Worm (Caenorhabditis elegans) whole organism, young adult: ENCODE results near the gene nhr-143.

Experiments
- B0336.3 ChIP-seq: fragments of 200-800 bp; sonication (Bioruptor generic); IDR thresholded peaks from 2 replicates; pipeline ENCODE4 v1.3.6; 2022; ENCODE audit warnings: missing genetic modification characterization, missing compliant biosample characterization
- C06A6.2 ChIP-seq: fragments of 200-800 bp; sonication (Bioruptor generic); conservative IDR thresholded peaks from 2 replicates; pipeline ENCODE4 v1.3.6; 2022; ENCODE audit warnings: missing genetic modification characterization, missing compliant biosample characterization
- F10E7.11 ChIP-seq: sonication (generic microtip); optimal IDR thresholded peaks from 2 replicates; lab custom pipeline; 2017; ENCODE audit warnings: mild to moderate bottlenecking, missing genetic modification characterization, moderate library complexity, missing compliant biosample characterization
- F39B2.1 ChIP-seq: fragments of 200-800 bp; sonication (Bioruptor generic); IDR thresholded peaks from 2 replicates; pipeline ENCODE4 v1.3.6; 2022; ENCODE audit warnings: missing genetic modification reagents, missing genetic modification characterization, missing compliant biosample characterization
- F57A8.1 ChIP-seq: fragments of 200-800 bp; sonication (Bioruptor generic); optimal IDR thresholded peaks from 2 replicates; lab custom pipeline; 2018; ENCODE audit warnings: mild to moderate bottlenecking, missing genetic modification characterization, moderate library complexity, missing compliant biosample characterization
- K11D2.4 ChIP-seq: fragments of 200-800 bp; sonication (Bioruptor generic); IDR thresholded peaks from 2 replicates; pipeline ENCODE4 v1.3.6; 2022; ENCODE audit warnings: missing genetic modification reagents, missing genetic modification characterization, missing compliant biosample characterization
- K12H6.12 ChIP-seq: fragments of 200-800 bp; sonication (Bioruptor generic); optimal IDR thresholded peaks from 2 replicates; lab custom pipeline; 2018; ENCODE audit warnings: mild to moderate bottlenecking, missing genetic modification characterization, missing compliant biosample characterization
- Y79H2A.3 ChIP-seq: fragments of 200-800 bp; sonication (Bioruptor generic); conservative IDR thresholded peaks from 2 replicates; pipeline ENCODE4 v1.3.6; 2022; ENCODE audit warnings: missing genetic modification reagents, missing genetic modification characterization, missing compliant biosample characterization
- ama-1 ChIP-seq, 3 experiments: fragments of 150-350 bp in 1 of 3; sonication (generic microtip) in 2 of 3; optimal IDR thresholded peaks; 2 replicates each; lab custom pipeline; 2014 to 2018; ENCODE audit warnings: missing biosample characterization in 2 of 3, missing genetic modification characterization in 2 of 3, missing genetic modification reagents in 2 of 3
- aptf-3 ChIP-seq: fragments of 200-800 bp; sonication (Bioruptor generic); IDR thresholded peaks from 2 replicates; pipeline ENCODE4 v1.3.6; 2022; ENCODE audit warnings: missing genetic modification characterization, missing compliant biosample characterization
- athp-1 ChIP-seq: sonication (generic microtip); optimal IDR thresholded peaks from 2 replicates; lab custom pipeline; 2017; ENCODE audit warnings: mild to moderate bottlenecking, missing genetic modification characterization, missing compliant biosample characterization
- attf-5 ChIP-seq: fragments of 200-800 bp; sonication (Bioruptor generic); optimal IDR thresholded peaks from 2 replicates; lab custom pipeline; 2018; ENCODE audit warnings: mild to moderate bottlenecking, missing genetic modification characterization, missing compliant biosample characterization
- cebp-1 ChIP-seq, 2 experiments: fragments of 200-800 bp in 1 of 2; sonication (Bioruptor generic) in 1 of 2; sonication (generic microtip) in 1 of 2; IDR thresholded peaks in 1 of 2; optimal IDR thresholded peaks in 1 of 2; 2 replicates each; pipeline versions ENCODE4 v1.3.6 to Lab custom; 2017 to 2022; ENCODE audit warnings: missing compliant biosample characterization in 2 of 2, missing genetic modification characterization in 2 of 2, mild to moderate bottlenecking in 1 of 2, missing genetic modification reagents in 1 of 2, moderate library complexity in 1 of 2
- ceh-79 ChIP-seq: sonication (generic microtip); optimal IDR thresholded peaks from 2 replicates; lab custom pipeline; 2017; ENCODE audit warnings: mild to moderate bottlenecking, missing genetic modification characterization, missing compliant biosample characterization
- egrh-3 ChIP-seq: fragments of 200-800 bp; sonication (Bioruptor generic); IDR thresholded peaks from 2 replicates; pipeline ENCODE4 v1.3.6; 2022; ENCODE audit warnings: missing genetic modification reagents, missing genetic modification characterization, missing compliant biosample characterization
- hlh-12 ChIP-seq: sonication (generic microtip); optimal IDR thresholded peaks from 2 replicates; lab custom pipeline; 2016; ENCODE audit warnings: missing genetic modification characterization, missing compliant biosample characterization
- hsf-1 ChIP-seq: fragments of 200-800 bp; sonication (Bioruptor generic); IDR thresholded peaks from 2 replicates; pipeline ENCODE4 v1.3.6; 2022; ENCODE audit warnings: missing genetic modification reagents, missing genetic modification characterization, missing compliant biosample characterization
- lin-35 ChIP-seq, 3 experiments: fragments of 150-350 bp in 2 of 3; sonication (generic microtip) in 1 of 3; optimal IDR thresholded peaks; 2 replicates each; lab custom pipeline; 2014 to 2018; ENCODE audit warnings: missing biosample characterization in 3 of 3, missing genetic modification characterization in 3 of 3, missing genetic modification reagents in 3 of 3
- lin-40 ChIP-seq: sonication (generic microtip); optimal IDR thresholded peaks from 2 replicates; lab custom pipeline; 2016; ENCODE audit warnings: missing genetic modification characterization, mild to moderate bottlenecking, missing compliant biosample characterization, missing genotype, missing genetic modification reagents
- madf-3 ChIP-seq: fragments of 200-800 bp; sonication (Bioruptor generic); IDR thresholded peaks from 2 replicates; pipeline ENCODE4 v1.3.6; 2022; ENCODE audit warnings: missing genetic modification reagents, missing genetic modification characterization, missing compliant biosample characterization
- madf-6 ChIP-seq: fragments of 200-800 bp; sonication (Bioruptor generic); IDR thresholded peaks from 2 replicates; pipeline ENCODE4 v1.3.6; 2022; ENCODE audit warnings: missing genetic modification reagents, missing genetic modification characterization, missing compliant biosample characterization
- madf-8 ChIP-seq: fragments of 200-800 bp; sonication (Bioruptor generic); conservative IDR thresholded peaks from 2 replicates; pipeline ENCODE4 v1.3.6; 2022; ENCODE audit warnings: missing genetic modification reagents, missing genetic modification characterization, missing compliant biosample characterization
- mel-28 ChIP-seq: sonication (generic microtip); optimal IDR thresholded peaks from 2 replicates; lab custom pipeline; 2016; ENCODE audit warnings: borderline replicate concordance, mild to moderate bottlenecking, missing genetic modification characterization, missing compliant biosample characterization
- mes-4 ChIP-seq: sonication (generic microtip); optimal IDR thresholded peaks from 2 replicates; lab custom pipeline; 2016; ENCODE audit warnings: missing genotype, missing genetic modification characterization, missing compliant biosample characterization
- mxl-1 ChIP-seq: sonication (generic microtip); optimal IDR thresholded peaks from 2 replicates; lab custom pipeline; 2016; ENCODE audit warnings: missing genetic modification characterization, missing compliant biosample characterization
- nfya-2 ChIP-seq: fragments of 200-800 bp; sonication (Bioruptor generic); IDR thresholded peaks from 2 replicates; pipeline ENCODE4 v1.3.6; 2022; ENCODE audit warnings: missing genetic modification reagents, missing genetic modification characterization, missing compliant biosample characterization
- nfyb-1 ChIP-seq: fragments of 200-800 bp; sonication (Bioruptor generic); IDR thresholded peaks from 2 replicates; pipeline ENCODE4 v1.3.6; 2022; ENCODE audit warnings: missing genetic modification reagents, missing genetic modification characterization, missing compliant biosample characterization
- nhr-80 ChIP-seq: sonication (generic microtip); optimal IDR thresholded peaks from 2 replicates; lab custom pipeline; 2016; ENCODE audit warnings: missing genetic modification characterization, missing compliant biosample characterization
- rpc-1 ChIP-seq, 2 experiments: fragments of 150-350 bp in 1 of 2; sonication (generic microtip) in 1 of 2; optimal IDR thresholded peaks; 2 replicates each; lab custom pipeline; 2014 to 2018; ENCODE audit warnings: missing biosample characterization in 1 of 2, missing genetic modification characterization in 1 of 2, missing genetic modification reagents in 1 of 2, missing genotype in 1 of 2
- sea-2 ChIP-seq: fragments of 200-800 bp; sonication (Bioruptor generic); IDR thresholded peaks from 2 replicates; pipeline ENCODE4 v1.3.6; 2022; ENCODE audit warnings: missing genetic modification characterization, missing compliant biosample characterization
- snpc-1.1 ChIP-seq: sonication (generic microtip); optimal IDR thresholded peaks from 2 replicates; lab custom pipeline; 2017; ENCODE audit warnings: missing genetic modification characterization, mild to moderate bottlenecking, missing compliant biosample characterization, antibody characterized with exemption, moderate library complexity, missing genotype, missing genetic modification reagents; ENCODE audit not compliant: insufficient read depth
- snpc-1.3 ChIP-seq: sonication (generic microtip); optimal IDR thresholded peaks from 2 replicates; lab custom pipeline; 2017; ENCODE audit warnings: missing genetic modification characterization, mild to moderate bottlenecking, missing compliant biosample characterization, antibody characterized with exemption, moderate library complexity, missing genotype, missing genetic modification reagents; ENCODE audit not compliant: insufficient read depth
- snpc-3.4 ChIP-seq: sonication (generic microtip); optimal IDR thresholded peaks from 2 replicates; lab custom pipeline; 2017; ENCODE audit warnings: missing genetic modification characterization, mild to moderate bottlenecking, missing compliant biosample characterization, antibody characterized with exemption, moderate library complexity, missing genotype, missing genetic modification reagents
- somi-1 ChIP-seq: fragments of 200-800 bp; sonication (Bioruptor generic); optimal IDR thresholded peaks from 2 replicates; lab custom pipeline; 2018; ENCODE audit warnings: mild to moderate bottlenecking, missing genetic modification characterization, missing compliant biosample characterization
- sptf-2 ChIP-seq: fragments of 200-800 bp; sonication (Bioruptor generic); optimal IDR thresholded peaks from 2 replicates; lab custom pipeline; 2018; ENCODE audit warnings: mild to moderate bottlenecking, missing genetic modification characterization, missing compliant biosample characterization
- tbx-9 ChIP-seq: sonication (generic microtip); optimal IDR thresholded peaks from 2 replicates; lab custom pipeline; 2016; ENCODE audit warnings: borderline replicate concordance, missing genetic modification characterization, inconsistent platforms, missing compliant biosample characterization
- ztf-26 ChIP-seq: sonication (generic microtip); optimal IDR thresholded peaks from 2 replicates; lab custom pipeline; 2017; ENCODE audit warnings: missing genetic modification characterization, missing compliant biosample characterization

nhr-143 gene

DNA sequence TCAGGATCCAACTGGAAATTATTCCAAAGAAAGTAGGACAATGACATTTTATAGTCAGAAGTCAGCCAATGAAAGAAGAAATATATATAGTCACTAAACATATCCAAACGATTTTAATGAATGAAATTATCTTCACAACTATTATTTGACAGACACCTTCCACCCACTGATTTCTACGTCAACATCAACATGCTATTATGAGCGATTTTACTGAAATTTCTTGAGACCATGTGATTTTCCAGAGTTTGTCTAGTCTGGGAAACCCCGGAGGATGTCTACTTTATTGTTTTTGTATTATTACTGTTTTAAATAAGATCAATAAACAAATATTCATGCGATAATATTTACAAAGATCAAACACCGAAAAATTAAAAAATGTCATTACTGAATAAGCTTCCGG lies 40.8 kb upstream of the nhr-143 start, which contains the start of gene srt-18:
Gene srt-18 (minus strand): TSS at position 101 of the 400 bp plus-strand sequence.
- no peak for TF ChIP-seq nfyb-1 (GFP tag; lab: Robert Waterston, UW)
- no peak for TF ChIP-seq attf-5
- TF ChIP-seq egrh-3: no peak
- TF ChIP-seq lin-40: no peak
- no peak for TF ChIP-seq somi-1 (GFP tag; lab: Kevin White, UChicago)
- TF ChIP-seq ceh-79 (tag; lab: Kevin White, UChicago): no peak
- TF ChIP-seq, all 124 proteins: peak for 0

DNA sequence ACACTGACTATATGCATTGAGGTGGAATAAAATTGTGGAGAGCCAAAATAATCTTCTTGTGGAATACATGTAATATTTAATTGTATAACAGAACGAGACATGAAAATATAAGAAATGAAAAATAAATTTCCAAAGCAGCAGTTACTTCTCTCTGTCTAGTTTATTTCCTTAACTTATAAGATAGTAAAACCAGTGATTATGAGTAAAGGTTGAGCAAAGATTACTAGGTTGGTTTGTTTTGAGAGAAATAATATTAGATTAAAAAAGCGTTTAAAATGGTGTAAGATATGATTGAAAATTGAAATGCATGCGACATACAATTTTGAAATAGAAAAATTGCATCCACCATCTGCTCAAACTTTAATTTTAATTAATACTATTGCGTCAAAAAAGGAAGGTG lies 39.0 kb upstream of the nhr-143 start, which contains the start of gene srh-201:
Gene srh-201 (minus strand): TSS at position 101 of the 400 bp plus-strand sequence.
- TF ChIP-seq madf-3 (no peak), madf-6 (GFP tag; lab: Robert Waterston, UW) (no peak), mel-28 (tag; lab: Kevin White, UChicago) (no peak), madf-8 (GFP tag; lab: Robert Waterston, UW) (no peak), sptf-2 (GFP tag; lab: Kevin White, UChicago) (no peak), F10E7.11 (tag; lab: Kevin White, UChicago) (no peak), ama-1 (optimal IDR thresholded peaks at IDR 0.05; lab: Kevin White, UChicago) (no peak), ama-1 (GFP tag; optimal IDR thresholded peaks at IDR 0.05; lab: Kevin White, UChicago) (no peak), snpc-1.1 (tag; lab: Kevin White, UChicago) (no peak)

DNA sequence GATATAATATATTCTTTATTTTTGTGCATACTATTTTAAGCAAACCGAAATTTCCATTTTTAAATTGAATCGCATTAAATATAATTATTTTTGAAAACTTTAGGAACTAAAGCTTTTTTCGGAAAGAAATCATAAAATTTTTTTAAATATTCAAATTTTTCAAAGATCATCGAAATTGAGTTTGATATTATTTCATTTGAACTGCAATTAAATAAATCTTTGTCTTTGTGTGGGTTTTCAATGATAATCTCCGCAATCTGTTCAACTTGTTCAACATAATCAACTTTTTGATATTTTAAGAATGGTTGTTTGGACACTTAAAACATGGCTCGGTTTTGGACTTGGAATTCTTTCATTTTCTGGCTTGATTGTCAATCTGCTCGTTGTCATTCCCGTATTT lies 34.4 kb upstream of the nhr-143 start, which contains the start of gene srx-2:
Gene srx-2 (plus strand): TSS at position 301 of the 400 bp plus-strand sequence.
- no peak for TF ChIP-seq cebp-1 (GFP tag; IDR thresholded peaks at IDR 0.05; lab: Robert Waterston, UW)
- TF ChIP-seq cebp-1 (tag; optimal IDR thresholded peaks at IDR 0.05; lab: Kevin White, UChicago): no peak
- TF ChIP-seq mes-4 (tag; lab: Kevin White, UChicago): no peak
- no peak for TF ChIP-seq Y79H2A.3 (GFP tag; lab: Robert Waterston, UW)
- TF ChIP-seq lin-35 (GFP tag; optimal IDR thresholded peaks at IDR 0.05; lab: Kevin White, UChicago): no peak
- no peak for TF ChIP-seq sea-2 (GFP tag; lab: Robert Waterston, UW)
- no peak for TF ChIP-seq tbx-9 (tag; lab: Kevin White, UChicago)
- TF ChIP-seq B0336.3 (GFP tag; lab: Robert Waterston, UW): no peak
- no peak for TF ChIP-seq athp-1 (tag; lab: Kevin White, UChicago)
- TF ChIP-seq F39B2.1: no peak
- TF ChIP-seq K12H6.12 (tag; lab: Kevin White, UChicago): no peak
- TF ChIP-seq snpc-1.3: no peak
- TF ChIP-seq aptf-3: no peak
- TF ChIP-seq rpc-1 (optimal IDR thresholded peaks at IDR 0.05; lab: Kevin White, UChicago): no peak
- TF ChIP-seq rpc-1 (tag; optimal IDR thresholded peaks at IDR 0.05; lab: Kevin White, UChicago): no peak
- no peak for TF ChIP-seq C06A6.2 (GFP tag; lab: Robert Waterston, UW)

DNA sequence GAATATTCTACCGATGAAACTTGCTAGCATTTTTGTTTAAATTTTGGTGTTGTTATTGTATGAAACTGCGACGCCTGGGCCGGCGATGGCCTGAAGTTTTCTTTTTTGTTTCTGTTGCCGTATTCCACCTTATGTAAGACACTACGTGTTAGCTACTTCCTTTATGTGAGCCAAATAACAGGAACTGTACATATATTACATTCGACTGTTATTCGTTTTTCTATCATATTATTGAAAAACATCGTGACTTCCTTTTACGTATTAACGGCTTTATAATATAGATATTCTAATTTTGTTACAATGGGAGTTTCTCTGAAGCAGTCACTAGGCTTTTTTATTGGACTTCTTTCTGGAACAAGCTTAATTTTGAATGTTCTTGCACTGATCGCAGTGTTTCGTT lies 30.5 kb upstream of the nhr-143 start, which contains the start of gene srx-3:
Gene srx-3 (plus strand): TSS at position 301 of the 400 bp plus-strand sequence.
- no peak for TF ChIP-seq aptf-3
- TF ChIP-seq hsf-1 (GFP tag; lab: Robert Waterston, UW): no peak
- no peak for TF ChIP-seq madf-8 (GFP tag; lab: Robert Waterston, UW)
- no peak for TF ChIP-seq mxl-1 (tag; lab: Kevin White, UChicago)
- TF ChIP-seq ztf-26 (tag; lab: Kevin White, UChicago): no peak
- TF ChIP-seq nhr-80 (tag; lab: Kevin White, UChicago): no peak
- no peak for TF ChIP-seq K11D2.4 (GFP tag; lab: Robert Waterston, UW)
- TF ChIP-seq rpc-1 (optimal IDR thresholded peaks at IDR 0.05; lab: Kevin White, UChicago): no peak
- no peak for TF ChIP-seq rpc-1 (tag; optimal IDR thresholded peaks at IDR 0.05; lab: Kevin White, UChicago)
- TF ChIP-seq nfya-2 (GFP tag; lab: Robert Waterston, UW): no peak
- TF ChIP-seq F57A8.1 (GFP tag; lab: Kevin White, UChicago): no peak
- TF ChIP-seq snpc-3.4 (tag; lab: Kevin White, UChicago): no peak
- TF ChIP-seq hlh-12 (tag; lab: Kevin White, UChicago): no peak
- TF ChIP-seq, all 124 proteins: peak for 0
